Fruit fly (Drosophila melanogaster): ENCODE results near the gene CG7370.

DNA sequence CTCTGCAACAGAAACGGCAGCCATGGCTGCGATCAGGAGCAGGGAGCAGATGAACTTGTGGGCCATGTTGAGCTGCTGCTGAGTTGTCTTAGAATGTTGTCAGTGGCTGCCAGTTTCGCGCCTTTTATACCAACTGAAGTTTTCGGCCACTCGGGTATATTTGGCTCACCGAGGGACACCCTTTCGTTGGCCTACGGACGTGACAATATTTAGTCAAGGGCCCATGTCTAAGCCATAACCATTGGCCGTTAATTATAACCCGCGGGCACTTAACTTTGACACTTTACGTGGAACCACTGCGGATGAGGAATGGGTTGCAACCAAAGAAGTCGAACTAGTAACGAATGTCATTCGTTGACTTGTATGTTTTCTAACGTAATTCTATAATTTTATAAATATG lies 36.2 kb upstream of the CG7370 start, which contains the start of gene CG14568:
- TF ChIP-seq Snoo (tag; optimal IDR thresholded peaks at IDR 0.05): no peak
- TF ChIP-seq CG32121 (GFP tag; IDR thresholded peaks at IDR 0.05): no peak
- TF ChIP-seq rn (GFP tag; IDR thresholded peaks at IDR 0.05): no peak
- TF ChIP-seq CG15710 (tag; optimal IDR thresholded peaks at IDR 0.05): no peak
- no peak for TF ChIP-seq CG8159 (tag; optimal IDR thresholded peaks at IDR 0.05)
- no peak for TF ChIP-seq D1 (tag; optimal IDR thresholded peaks at IDR 0.05)
- no peak for TF ChIP-seq EcR (GFP tag; optimal IDR thresholded peaks at IDR 0.05)
- TF ChIP-seq gl (tag; optimal IDR thresholded peaks at IDR 0.05): no peak

All from whole organism, pupa.